Worm (Caenorhabditis elegans) whole organism, L3 larva: ENCODE data around the gene egl-46.

ENCODE experiments used
- R02D3.7 ChIP-seq: fragments of 150-350 bp; optimal IDR thresholded peaks from 2 replicates; lab custom pipeline; 2014; ENCODE audit warnings: missing biosample characterization, missing genetic modification characterization
- ceh-82 ChIP-seq: fragments of 150-350 bp; optimal IDR thresholded peaks from 2 replicates; lab custom pipeline; 2014; ENCODE audit warnings: missing biosample characterization, missing genetic modification characterization
- fos-1 ChIP-seq: fragments of 150-350 bp; optimal IDR thresholded peaks from 2 replicates; lab custom pipeline; 2014; ENCODE audit warnings: missing biosample characterization, missing genetic modification characterization
- nhr-11 ChIP-seq: fragments of 150-350 bp; optimal IDR thresholded peaks from 2 replicates; lab custom pipeline; 2014; ENCODE audit warnings: missing biosample characterization, missing genetic modification characterization
- nhr-12 ChIP-seq: fragments of 150-350 bp; optimal IDR thresholded peaks from 2 replicates; lab custom pipeline; 2014; ENCODE audit warnings: missing biosample characterization, missing genetic modification characterization
- nhr-237 ChIP-seq: fragments of 150-350 bp; optimal IDR thresholded peaks from 2 replicates; lab custom pipeline; 2014; ENCODE audit warnings: missing biosample characterization, missing genetic modification characterization

- TF ChIP-seq nhr-237 (tag; lab: Kevin White, UChicago) (no peak), R02D3.7 (tag; lab: Kevin White, UChicago) (no peak), nhr-11 (no peak), fos-1 (no peak), ceh-82 (tag; lab: Kevin White, UChicago) (no peak), nhr-12 (tag; lab: Kevin White, UChicago) (no peak)
Measured at ce11 chrV:6722378-6722777, 41.0 kb upstream of the egl-46 start, which contains the start of gene ZC487.2.
